Fruit fly (Drosophila melanogaster) whole organism, embryonic: ENCODE results near the gene endos.

Experiments used
- Ada2b ChIP-seq: fragments of 200-800 bp; sonication (Bioruptor generic); IDR thresholded peaks from 2 replicates; pipeline ENCODE4 v1.3.6; 2022; ENCODE audit warnings: missing biosample characterization, missing genetic modification characterization
- Aef1 ChIP-seq: fragments of 200-800 bp; sonication (Bioruptor generic); IDR thresholded peaks from 3 replicates; pipeline ENCODE4 v1.3.6; 2022; ENCODE audit warnings: missing biosample characterization, missing genetic modification characterization
- Blimp-1 ChIP-seq: fragments of 200-800 bp; sonication (Bioruptor generic); optimal IDR thresholded peaks from 3 replicates; lab custom pipeline; 2018; ENCODE audit warnings: missing biosample characterization, missing genetic modification characterization, mild to moderate bottlenecking, moderate library complexity, missing genetic modification reagents
- BtbVII ChIP-seq: fragments of 200-800 bp; sonication (Bioruptor generic); optimal IDR thresholded peaks from 3 replicates; lab custom pipeline; 2017; ENCODE audit warnings: missing biosample characterization, mild to moderate bottlenecking, missing genetic modification characterization
- CG13424 ChIP-seq: fragments of 200-800 bp; sonication (Bioruptor generic); optimal IDR thresholded peaks from 2 replicates; lab custom pipeline; 2019; ENCODE audit warnings: missing biosample characterization, mild to moderate bottlenecking, missing genetic modification characterization, moderate library complexity
- CG14860 ChIP-seq: fragments of 200-800 bp; sonication (Bioruptor generic); IDR thresholded peaks from 3 replicates; pipeline ENCODE4 v1.3.6; 2022; ENCODE audit warnings: missing biosample characterization, missing genetic modification characterization; ENCODE audit not compliant: partially characterized antibody
- CG17385 ChIP-seq: fragments of 200-800 bp; sonication (Bioruptor generic); optimal IDR thresholded peaks from 3 replicates; lab custom pipeline; 2018; ENCODE audit warnings: missing biosample characterization, mild to moderate bottlenecking, missing genetic modification characterization
- CG18764 ChIP-seq: fragments of 200-800 bp; sonication (Bioruptor generic); optimal IDR thresholded peaks from 3 replicates; lab custom pipeline; 2016; ENCODE audit warnings: missing biosample characterization, missing genetic modification characterization
- CG2202 ChIP-seq: fragments of 200-800 bp; sonication (Bioruptor generic); optimal IDR thresholded peaks from 2 replicates; lab custom pipeline; 2018; ENCODE audit warnings: missing biosample characterization, mild to moderate bottlenecking, missing genetic modification characterization
- CG2678 ChIP-seq: fragments of 200-800 bp; sonication (Bioruptor generic); optimal IDR thresholded peaks from 3 replicates; lab custom pipeline; 2019; ENCODE audit warnings: missing biosample characterization, mild to moderate bottlenecking, missing genetic modification characterization, moderate library complexity
- CG32532 ChIP-seq: fragments of 200-800 bp; sonication (Bioruptor generic); IDR thresholded peaks from 2 replicates; pipeline ENCODE4 v1.3.6; 2022; ENCODE audit warnings: missing biosample characterization, missing genetic modification characterization
- CG3407 ChIP-seq: fragments of 200-800 bp; sonication (Bioruptor generic); optimal IDR thresholded peaks from 2 replicates; lab custom pipeline; 2018; ENCODE audit warnings: missing biosample characterization, mild to moderate bottlenecking, missing genetic modification characterization
- CG3838 ChIP-seq: fragments of 200-800 bp; sonication (Bioruptor generic); optimal IDR thresholded peaks from 3 replicates; lab custom pipeline; 2016; ENCODE audit warnings: missing biosample characterization, missing genetic modification characterization
- CG6654 ChIP-seq: fragments of 200-800 bp; sonication (Bioruptor generic); optimal IDR thresholded peaks from 2 replicates; lab custom pipeline; 2017; ENCODE audit warnings: missing biosample characterization, mild to moderate bottlenecking, missing genetic modification characterization
- CG6813 ChIP-seq: fragments of 200-800 bp; sonication (Bioruptor generic); optimal IDR thresholded peaks from 2 replicates; lab custom pipeline; 2017; ENCODE audit warnings: missing biosample characterization, missing genetic modification characterization, mild to moderate bottlenecking, moderate library complexity, missing genetic modification reagents
- CG7357 ChIP-seq: fragments of 200-800 bp; sonication (Bioruptor generic); IDR thresholded peaks from 3 replicates; pipeline ENCODE4 v1.3.6; 2022; ENCODE audit warnings: missing biosample characterization, missing genetic modification characterization
- CG8388 ChIP-seq: fragments of 200-800 bp; sonication (Bioruptor generic); optimal IDR thresholded peaks from 2 replicates; lab custom pipeline; 2019; ENCODE audit warnings: missing biosample characterization, mild to moderate bottlenecking, missing genetic modification characterization, moderate library complexity
- CG8924 ChIP-seq: fragments of 200-800 bp; optimal IDR thresholded peaks from 3 replicates; lab custom pipeline; 2019; ENCODE audit warnings: missing biosample characterization, mild to moderate bottlenecking, missing genetic modification characterization, moderate library complexity
- Camta ChIP-seq: fragments of 200-800 bp; sonication (Bioruptor generic); optimal IDR thresholded peaks from 2 replicates; lab custom pipeline; 2016; ENCODE audit warnings: missing biosample characterization, missing genetic modification characterization
- CkIIα-i1 ChIP-seq: fragments of 200-800 bp; sonication (Bioruptor generic); IDR thresholded peaks from 2 replicates; pipeline ENCODE4 v1.3.6; 2022; ENCODE audit warnings: missing biosample characterization, missing genetic modification characterization
- Dref ChIP-seq: fragments of 200-800 bp; sonication (Bioruptor generic); IDR thresholded peaks from 2 replicates; pipeline ENCODE4 v1.3.6; 2022; ENCODE audit warnings: missing biosample characterization, missing genetic modification characterization
- Ets65A ChIP-seq: fragments of 200-800 bp; sonication (Bioruptor generic); peaks from one replicate; lab custom pipeline; 2016; ENCODE audit warnings: missing biosample characterization, missing genetic modification characterization
- HLH3B ChIP-seq: fragments of 200-800 bp; sonication (Bioruptor generic); IDR thresholded peaks from 2 replicates; pipeline ENCODE4 v1.3.6; 2022; ENCODE audit warnings: missing biosample characterization, missing genetic modification characterization
- Mrtf ChIP-seq: fragments of 200-800 bp; sonication (Bioruptor generic); IDR thresholded peaks from 3 replicates; pipeline ENCODE4 v1.3.6; 2022; ENCODE audit warnings: missing biosample characterization, missing genetic modification characterization
- Nf-YA ChIP-seq: fragments of 200-800 bp; sonication (Bioruptor generic); IDR thresholded peaks from 2 replicates; pipeline ENCODE4 v1.3.6; 2022; ENCODE audit warnings: missing biosample characterization, missing genetic modification characterization
- Nf-YB ChIP-seq: fragments of 200-800 bp; sonication (Bioruptor generic); optimal IDR thresholded peaks from 3 replicates; lab custom pipeline; 2019; ENCODE audit warnings: missing biosample characterization, mild to moderate bottlenecking, missing genetic modification characterization, moderate library complexity
- Nf-YC ChIP-seq: fragments of 200-800 bp; optimal IDR thresholded peaks from 3 replicates; lab custom pipeline; 2019; ENCODE audit warnings: missing biosample characterization, mild to moderate bottlenecking, missing genetic modification characterization, moderate library complexity
- Poxn ChIP-seq: fragments of 200-800 bp; sonication (Bioruptor generic); IDR thresholded peaks from 2 replicates; pipeline ENCODE4 v1.3.6; 2022; ENCODE audit warnings: missing biosample characterization, missing genetic modification characterization
- Scr ChIP-seq: fragments of 200-800 bp; sonication (Bioruptor generic); IDR thresholded peaks from 2 replicates; pipeline ENCODE4 v1.3.6; 2022; ENCODE audit warnings: missing biosample characterization, missing genetic modification characterization; ENCODE audit not compliant: partially characterized antibody
- Sry-β ChIP-seq: fragments of 200-800 bp; sonication (Bioruptor generic); optimal IDR thresholded peaks from 2 replicates; lab custom pipeline; 2018; ENCODE audit warnings: missing biosample characterization, mild to moderate bottlenecking, missing genetic modification characterization, moderate library complexity
- Taf1 ChIP-seq: fragments of 200-800 bp; sonication (Bioruptor generic); IDR thresholded peaks from 2 replicates; pipeline ENCODE4 v1.3.6; 2022; ENCODE audit warnings: missing biosample characterization, missing genetic modification characterization
- ac ChIP-seq: fragments of 200-800 bp; sonication (Bioruptor generic); optimal IDR thresholded peaks from 3 replicates; lab custom pipeline; 2017; ENCODE audit warnings: missing biosample characterization, mild to moderate bottlenecking, missing genetic modification characterization
- ash1 ChIP-seq: fragments of 200-800 bp; sonication (Bioruptor generic); optimal IDR thresholded peaks from 2 replicates; lab custom pipeline; 2018; ENCODE audit warnings: missing biosample characterization, mild to moderate bottlenecking, missing genetic modification characterization
- ato ChIP-seq: fragments of 200-800 bp; sonication (Bioruptor generic); IDR thresholded peaks from 2 replicates; pipeline ENCODE4 v1.3.6; 2022; ENCODE audit warnings: missing biosample characterization, missing genetic modification characterization; ENCODE audit not compliant: partially characterized antibody
- caup ChIP-seq: fragments of 200-800 bp; sonication (Bioruptor generic); optimal IDR thresholded peaks from 3 replicates; lab custom pipeline; 2017; ENCODE audit warnings: missing biosample characterization, mild to moderate bottlenecking, missing genetic modification characterization, moderate library complexity; ENCODE audit not compliant: severe bottlenecking
- eyg ChIP-seq: fragments of 200-800 bp; sonication (Bioruptor generic); optimal IDR thresholded peaks from 3 replicates; lab custom pipeline; 2016; ENCODE audit warnings: missing biosample characterization, missing genetic modification characterization
- lbe ChIP-seq: fragments of 200-800 bp; sonication (Bioruptor generic); optimal IDR thresholded peaks from 2 replicates; lab custom pipeline; 2016; ENCODE audit warnings: missing biosample characterization, mild to moderate bottlenecking, missing genetic modification characterization
- luna ChIP-seq: fragments of 200-800 bp; sonication (Bioruptor generic); optimal IDR thresholded peaks from 2 replicates; lab custom pipeline; 2016; ENCODE audit warnings: missing biosample characterization, missing genetic modification characterization
- mam ChIP-seq: fragments of 200-800 bp; sonication (Bioruptor generic); optimal IDR thresholded peaks from 3 replicates; lab custom pipeline; 2016; ENCODE audit warnings: missing biosample characterization, missing genetic modification characterization
- nerfin-1 ChIP-seq: fragments of 200-800 bp; sonication (Bioruptor generic); optimal IDR thresholded peaks from 3 replicates; lab custom pipeline; 2019; ENCODE audit warnings: missing biosample characterization, mild to moderate bottlenecking, missing genetic modification characterization, moderate library complexity
- nerfin-2 ChIP-seq: fragments of 200-800 bp; sonication (Bioruptor generic); IDR thresholded peaks from 2 replicates; pipeline ENCODE4 v1.3.6; 2022; ENCODE audit warnings: missing biosample characterization, missing genetic modification characterization; ENCODE audit not compliant: partially characterized antibody
- org-1 ChIP-seq: fragments of 200-800 bp; sonication (Bioruptor generic); optimal IDR thresholded peaks from 2 replicates; lab custom pipeline; 2017; ENCODE audit warnings: missing biosample characterization, missing genetic modification characterization
- otp ChIP-seq: fragments of 200-800 bp; sonication (Bioruptor generic); IDR thresholded peaks from 3 replicates; pipeline ENCODE4, ENCODE4 v1.3.6; 2022; ENCODE audit warnings: missing biosample characterization, missing genetic modification characterization
- pan ChIP-seq, 4 experiments: fragments of >200 bp in 3 of 4; fragments of 200-800 bp in 1 of 4; sonication (Bioruptor generic) in 1 of 4; optimal IDR thresholded peaks in 3 of 4; IDR thresholded peaks in 1 of 4; 2 replicates each; pipeline versions ENCODE4 v1.3.6 to Lab custom; 2017 to 2022; ENCODE audit warnings: missing biosample characterization in 2 of 4, missing genetic modification characterization in 2 of 4, mixed read lengths in 1 of 4
- pb ChIP-seq: fragments of 200-800 bp; sonication (Bioruptor generic); optimal IDR thresholded peaks from 3 replicates; lab custom pipeline; 2016; ENCODE audit warnings: missing biosample characterization, missing genetic modification characterization
- pfk ChIP-seq: fragments of 200-800 bp; sonication (Bioruptor generic); optimal IDR thresholded peaks from 2 replicates; lab custom pipeline; 2018; ENCODE audit warnings: missing biosample characterization, mild to moderate bottlenecking, missing genetic modification characterization, moderate library complexity
- repo ChIP-seq: fragments of 200-800 bp; sonication (Bioruptor generic); optimal IDR thresholded peaks from 2 replicates; lab custom pipeline; 2016; ENCODE audit warnings: missing biosample characterization, missing genetic modification characterization
- trh ChIP-seq: fragments of 200-800 bp; sonication (Bioruptor generic); optimal IDR thresholded peaks from 2 replicates; lab custom pipeline; 2016; ENCODE audit warnings: missing biosample characterization, missing genetic modification characterization
- yki ChIP-seq: fragments of >200 bp; optimal IDR thresholded peaks from 3 replicates; lab custom pipeline; 2018

Gene endos

dm6 chr3L:14050944-14051548 is 19.5 kb upstream of the endos start, which contains the start of gene CG6833 (continued):
- TF ChIP-seq Dref (GFP tag; lab: Robert Waterston, UW) = peak; percentile 43
- peak; percentile 3 for TF ChIP-seq CG8388
- no peak for TF ChIP-seq pan (optimal IDR thresholded peaks at IDR 0.05; lab: Kevin White, UChicago)
- peak in 1 of 2 experiments; percentile 84 for TF ChIP-seq pan (GFP tag; optimal IDR thresholded peaks at IDR 0.05 in 1 of 2, IDR thresholded peaks at IDR 0.05 in 1 of 2)
- TF ChIP-seq CG18764 (GFP tag; lab: Kevin White, UChicago) = peak; percentile 65
- TF ChIP-seq Taf1 (GFP tag; lab: Robert Waterston, UW) = peak; percentile 60; the same call in 1 of the 2 replicates
- peak; percentile 69 for TF ChIP-seq CG2678 (tag; lab: Kevin White, UChicago)
- TF ChIP-seq CG2202 (tag; lab: Kevin White, UChicago) = no peak
- TF ChIP-seq trh (GFP tag; lab: Kevin White, UChicago) = no peak
- TF ChIP-seq repo = peak; percentile 72
- no peak for TF ChIP-seq CG3838 (GFP tag; lab: Kevin White, UChicago)
- peak; percentile 68 for TF ChIP-seq HLH3B (GFP tag; lab: Robert Waterston, UW)
- TF ChIP-seq Aef1 = peak; percentile 76
- no peak for TF ChIP-seq pfk (GFP tag; lab: Kevin White, UChicago)
- no peak; the same call in 1 of the 2 replicates for TF ChIP-seq Nf-YA (GFP tag; lab: Robert Waterston, UW)
- peak; percentile 45 for TF ChIP-seq CG8924
- no peak for TF ChIP-seq CG17385 (GFP tag; lab: Kevin White, UChicago)
- no peak for TF ChIP-seq CG3407
- no peak for TF ChIP-seq lbe (GFP tag; lab: Kevin White, UChicago)
- TF ChIP-seq Ets65A (GFP tag; lab: Kevin White, UChicago) = peak; percentile 99
- TF ChIP-seq CG13424 (tag; lab: Kevin White, UChicago) = peak; percentile 63
- peak; percentile 45 for TF ChIP-seq CG6813 (GFP tag; lab: Kevin White, UChicago)
- TF ChIP-seq Nf-YB (GFP tag; lab: Kevin White, UChicago) = no peak
- no peak for TF ChIP-seq nerfin-2 (GFP tag; lab: Robert Waterston, UW)
- TF ChIP-seq yki (lab: Kevin White, UChicago) = no peak
- TF ChIP-seq CG7357 (GFP tag; lab: Robert Waterston, UW) = peak; percentile 41; the same call in 1 of the 3 replicates
- TF ChIP-seq ato (GFP tag; lab: Robert Waterston, UW) = no peak
- TF ChIP-seq Camta (GFP tag; lab: Kevin White, UChicago) = peak; percentile 36
- peak; percentile 49 for TF ChIP-seq ash1 (GFP tag; lab: Kevin White, UChicago)
- peak; percentile 88 for TF ChIP-seq CG32532 (GFP tag; lab: Robert Waterston, UW)
- peak; percentile 50 for TF ChIP-seq Nf-YC (tag; lab: Kevin White, UChicago)
- peak; percentile 46 for TF ChIP-seq Sry-β (GFP tag; lab: Kevin White, UChicago)
- peak; percentile 76 for TF ChIP-seq Ada2b (GFP tag; lab: Robert Waterston, UW)
- no peak for TF ChIP-seq org-1
- TF ChIP-seq Blimp-1 (GFP tag; lab: Kevin White, UChicago) = peak; percentile 56
- peak; percentile 77; the same call in 2 of the 3 replicates for TF ChIP-seq Mrtf (GFP tag; lab: Robert Waterston, UW)
- TF ChIP-seq otp (GFP tag; lab: Robert Waterston, UW) = 0 out of 3 replicates have a peak, but pooled peaks have one; percentile 66
- TF ChIP-seq Scr (GFP tag; lab: Robert Waterston, UW) = no peak
- TF ChIP-seq nerfin-1 (tag; lab: Kevin White, UChicago) = peak; percentile 38
- TF ChIP-seq CkIIα-i1 (GFP tag; lab: Robert Waterston, UW) = 0 out of 2 replicates have a peak, but pooled peaks have one; percentile 38
- TF ChIP-seq CG6654 (GFP tag; lab: Kevin White, UChicago) = peak; percentile 38
- TF ChIP-seq pb (GFP tag; lab: Kevin White, UChicago) = peak; percentile 77
- TF ChIP-seq CG14860 (GFP tag; lab: Robert Waterston, UW) = no peak
- TF ChIP-seq caup (GFP tag; lab: Kevin White, UChicago) = peak; percentile 70
- TF ChIP-seq mam (GFP tag; lab: Kevin White, UChicago) = peak; percentile 84
- TF ChIP-seq luna = peak; percentile 57
- TF ChIP-seq Poxn (GFP tag; lab: Robert Waterston, UW) = no peak
- TF ChIP-seq eyg = peak; percentile 84
- no peak for TF ChIP-seq ac (GFP tag; lab: Kevin White, UChicago)
- no peak for TF ChIP-seq BtbVII (GFP tag; lab: Kevin White, UChicago)
